Fruit fly (Drosophila melanogaster) whole organism, embryonic: ENCODE measurements around the gene CG9164.

Experiments
- Adf1 ChIP-seq: fragments of 200-800 bp; sonication (Bioruptor generic); IDR thresholded peaks from 2 replicates; pipeline ENCODE4 v1.3.6; 2022; ENCODE audit warnings: missing biosample characterization, missing genetic modification characterization
- Awh ChIP-seq: fragments of 200-800 bp; sonication (Bioruptor generic); IDR thresholded peaks from 2 replicates; pipeline ENCODE4, ENCODE4 v1.3.6; 2022; ENCODE audit warnings: missing biosample characterization, missing genetic modification characterization
- CG10462 ChIP-seq: fragments of 200-800 bp; sonication (Bioruptor generic); optimal IDR thresholded peaks from 2 replicates; lab custom pipeline; 2016; ENCODE audit warnings: missing biosample characterization, missing genetic modification characterization
- CG10959 ChIP-seq: fragments of 200-800 bp; sonication (Bioruptor generic); IDR thresholded peaks from 2 replicates; pipeline ENCODE4 v1.3.6; 2022; ENCODE audit warnings: missing biosample characterization, missing genetic modification characterization
- CG13424 ChIP-seq: fragments of 200-800 bp; sonication (Bioruptor generic); optimal IDR thresholded peaks from 2 replicates; lab custom pipeline; 2019; ENCODE audit warnings: missing biosample characterization, mild to moderate bottlenecking, missing genetic modification characterization, moderate library complexity
- CG13624 ChIP-seq: fragments of 200-800 bp; sonication (Bioruptor generic); optimal IDR thresholded peaks from 2 replicates; lab custom pipeline; 2016; ENCODE audit warnings: missing biosample characterization, missing genetic modification characterization
- CG15011 ChIP-seq: fragments of 200-800 bp; sonication (Bioruptor generic); optimal IDR thresholded peaks from 3 replicates; lab custom pipeline; 2018; ENCODE audit warnings: missing biosample characterization, mild to moderate bottlenecking, missing genetic modification characterization
- CG17802 ChIP-seq: fragments of 200-800 bp; sonication (Bioruptor generic); optimal IDR thresholded peaks from 2 replicates; lab custom pipeline; 2018; ENCODE audit warnings: missing biosample characterization, mild to moderate bottlenecking, missing genetic modification characterization, moderate library complexity
- CG2116 ChIP-seq: fragments of 200-800 bp; sonication (Bioruptor generic); optimal IDR thresholded peaks from 3 replicates; lab custom pipeline; 2018; ENCODE audit warnings: missing biosample characterization, mild to moderate bottlenecking, missing genetic modification characterization
- CG30403 ChIP-seq: fragments of 200-800 bp; sonication (Bioruptor generic); optimal IDR thresholded peaks from 3 replicates; lab custom pipeline; 2016; ENCODE audit warnings: missing biosample characterization, missing genetic modification characterization
- CG3847 ChIP-seq: fragments of 200-800 bp; sonication (Bioruptor generic); IDR thresholded peaks from 2 replicates; pipeline ENCODE4 v1.3.6; 2022; ENCODE audit warnings: missing biosample characterization, missing genetic modification characterization
- CG42726 ChIP-seq: fragments of 200-800 bp; sonication (Bioruptor generic); IDR thresholded peaks from 2 replicates; pipeline ENCODE4 v1.3.6; 2022; ENCODE audit warnings: missing biosample characterization, missing genetic modification characterization; ENCODE audit not compliant: partially characterized antibody
- CG43689 ChIP-seq: fragments of 200-800 bp; sonication (Bioruptor generic); IDR thresholded peaks from 2 replicates; pipeline ENCODE4 v1.3.6; 2022; ENCODE audit warnings: missing biosample characterization, missing genetic modification characterization
- CG5953 ChIP-seq: fragments of 200-800 bp; sonication (Bioruptor generic); IDR thresholded peaks from 2 replicates; pipeline ENCODE4 v1.3.6; 2022; ENCODE audit warnings: missing biosample characterization, missing genetic modification characterization
- CG6175 ChIP-seq: fragments of 200-800 bp; sonication (Bioruptor generic); IDR thresholded peaks from 3 replicates; pipeline ENCODE4 v1.3.6; 2022; ENCODE audit warnings: missing biosample characterization, missing genetic modification characterization
- CG7271 ChIP-seq: fragments of 200-800 bp; sonication (Bioruptor generic); optimal IDR thresholded peaks from 2 replicates; lab custom pipeline; 2018; ENCODE audit warnings: missing biosample characterization, mild to moderate bottlenecking, missing genetic modification characterization, moderate library complexity
- CG7928 ChIP-seq: fragments of 200-800 bp; sonication (Bioruptor generic); optimal IDR thresholded peaks from 2 replicates; lab custom pipeline; 2017; ENCODE audit warnings: missing biosample characterization, mild to moderate bottlenecking, missing genetic modification characterization
- CG8359 ChIP-seq: fragments of 200-800 bp; sonication (Bioruptor generic); optimal IDR thresholded peaks from 2 replicates; lab custom pipeline; 2017; ENCODE audit warnings: missing biosample characterization, mild to moderate bottlenecking, missing genetic modification characterization, borderline replicate concordance
- CG8924 ChIP-seq: fragments of 200-800 bp; optimal IDR thresholded peaks from 3 replicates; lab custom pipeline; 2019; ENCODE audit warnings: missing biosample characterization, mild to moderate bottlenecking, missing genetic modification characterization, moderate library complexity
- Camta ChIP-seq: fragments of 200-800 bp; sonication (Bioruptor generic); optimal IDR thresholded peaks from 2 replicates; lab custom pipeline; 2016; ENCODE audit warnings: missing biosample characterization, missing genetic modification characterization
- D19B ChIP-seq: fragments of 200-800 bp; sonication (Bioruptor generic); optimal IDR thresholded peaks from 2 replicates; lab custom pipeline; 2017; ENCODE audit warnings: missing biosample characterization, mild to moderate bottlenecking, missing genetic modification characterization
- Dbx ChIP-seq: fragments of 200-800 bp; sonication (Bioruptor generic); IDR thresholded peaks from 3 replicates; pipeline ENCODE4 v1.3.6; 2022; ENCODE audit warnings: missing biosample characterization, missing genetic modification characterization
- Dref ChIP-seq: fragments of 200-800 bp; sonication (Bioruptor generic); IDR thresholded peaks from 2 replicates; pipeline ENCODE4 v1.3.6; 2022; ENCODE audit warnings: missing biosample characterization, missing genetic modification characterization
- Elba2 ChIP-seq: fragments of 200-800 bp; sonication (Bioruptor generic); optimal IDR thresholded peaks from 3 replicates; lab custom pipeline; 2016; ENCODE audit warnings: missing biosample characterization, missing genetic modification characterization
- Ets65A ChIP-seq: fragments of 200-800 bp; sonication (Bioruptor generic); peaks from one replicate; lab custom pipeline; 2016; ENCODE audit warnings: missing biosample characterization, missing genetic modification characterization
- NK7.1 ChIP-seq: fragments of 200-800 bp; sonication (Bioruptor generic); optimal IDR thresholded peaks from 3 replicates; lab custom pipeline; 2016; ENCODE audit warnings: missing biosample characterization, missing genetic modification characterization
- Optix ChIP-seq: fragments of 200-800 bp; sonication (Bioruptor generic); IDR thresholded peaks from 3 replicates; pipeline ENCODE4 v1.3.6; 2022; ENCODE audit warnings: missing biosample characterization, missing genetic modification characterization
- Ptx1 ChIP-seq: fragments of 200-800 bp; sonication (Bioruptor generic); IDR thresholded peaks from 2 replicates; pipeline ENCODE4 v1.3.6; 2022; ENCODE audit warnings: missing biosample characterization, missing genetic modification characterization
- Scr ChIP-seq: fragments of 200-800 bp; sonication (Bioruptor generic); IDR thresholded peaks from 2 replicates; pipeline ENCODE4 v1.3.6; 2022; ENCODE audit warnings: missing biosample characterization, missing genetic modification characterization; ENCODE audit not compliant: partially characterized antibody
- Sry-β ChIP-seq: fragments of 200-800 bp; sonication (Bioruptor generic); optimal IDR thresholded peaks from 2 replicates; lab custom pipeline; 2018; ENCODE audit warnings: missing biosample characterization, mild to moderate bottlenecking, missing genetic modification characterization, moderate library complexity
- Tbp ChIP-seq: fragments of >200 bp; optimal IDR thresholded peaks from 2 replicates; lab custom pipeline; 2018; ENCODE audit warnings: missing biosample characterization, missing genetic modification characterization
- ab ChIP-seq: fragments of 200-800 bp; sonication (Bioruptor generic); optimal IDR thresholded peaks from 2 replicates; lab custom pipeline; 2016; ENCODE audit warnings: missing biosample characterization, missing genetic modification characterization
- croc ChIP-seq: fragments of 200-800 bp; sonication (Bioruptor generic); conservative IDR thresholded peaks from 3 replicates; pipeline ENCODE4 v1.3.6; 2022; ENCODE audit warnings: missing biosample characterization, missing genetic modification characterization
- dysf ChIP-seq: fragments of 200-800 bp; sonication (Bioruptor generic); IDR thresholded peaks from 3 replicates; pipeline ENCODE4 v1.3.6; 2022; ENCODE audit warnings: missing biosample characterization, missing genetic modification characterization
- gcm2 ChIP-seq: fragments of 200-800 bp; sonication (Bioruptor generic); optimal IDR thresholded peaks from 2 replicates; lab custom pipeline; 2016; ENCODE audit warnings: missing biosample characterization, missing genetic modification characterization
- gt ChIP-seq: fragments of 200-800 bp; sonication (Bioruptor generic); IDR thresholded peaks from 2 replicates; pipeline ENCODE4 v1.3.6; 2022; ENCODE audit warnings: missing biosample characterization, missing genetic modification characterization
- h ChIP-seq: fragments of >200 bp; optimal IDR thresholded peaks from 2 replicates; lab custom pipeline; 2017
- kah ChIP-seq: fragments of 200-800 bp; sonication (Bioruptor generic); optimal IDR thresholded peaks from 2 replicates; lab custom pipeline; 2018; ENCODE audit warnings: missing biosample characterization, mild to moderate bottlenecking, missing genetic modification characterization
- kni ChIP-seq: fragments of 200-800 bp; sonication (Bioruptor generic); optimal IDR thresholded peaks from 3 replicates; lab custom pipeline; 2017; ENCODE audit warnings: mild to moderate bottlenecking, missing biosample characterization, missing genetic modification reagents, missing genetic modification characterization
- mld ChIP-seq: fragments of 200-800 bp; sonication (Bioruptor generic); IDR thresholded peaks from 3 replicates; pipeline ENCODE4 v1.3.6; 2022; ENCODE audit warnings: missing biosample characterization, missing genetic modification characterization; ENCODE audit not compliant: partially characterized antibody
- nom ChIP-seq: fragments of 200-800 bp; sonication (Bioruptor generic); optimal IDR thresholded peaks from 2 replicates; lab custom pipeline; 2017; ENCODE audit warnings: missing biosample characterization, missing genetic modification characterization, mild to moderate bottlenecking, moderate library complexity, missing genetic modification reagents
- oc ChIP-seq: fragments of 200-800 bp; sonication (Bioruptor generic); optimal IDR thresholded peaks from 2 replicates; lab custom pipeline; 2018; ENCODE audit warnings: missing biosample characterization, mild to moderate bottlenecking, missing genetic modification characterization, moderate library complexity
- rib ChIP-seq: fragments of 200-800 bp; sonication (Bioruptor generic); IDR thresholded peaks from 2 replicates; pipeline ENCODE4 v1.3.6; 2022; ENCODE audit warnings: missing biosample characterization, missing genetic modification characterization
- scrt ChIP-seq: fragments of 200-800 bp; sonication (Bioruptor generic); optimal IDR thresholded peaks from 2 replicates; lab custom pipeline; 2018; ENCODE audit warnings: missing biosample characterization, mild to moderate bottlenecking, missing genetic modification characterization, moderate library complexity
- seq ChIP-seq: fragments of 200-800 bp; sonication (Bioruptor generic); IDR thresholded peaks from 2 replicates; pipeline ENCODE4 v1.3.6; 2022; ENCODE audit warnings: missing biosample characterization, missing genetic modification characterization
- sim ChIP-seq: fragments of 200-800 bp; sonication (Bioruptor generic); IDR thresholded peaks from 2 replicates; pipeline ENCODE4 v1.3.6; 2022; ENCODE audit warnings: missing biosample characterization, missing genetic modification characterization
- sqz ChIP-seq: fragments of 200-800 bp; sonication (Bioruptor generic); optimal IDR thresholded peaks from 3 replicates; lab custom pipeline; 2018; ENCODE audit warnings: missing biosample characterization, mild to moderate bottlenecking, missing genetic modification characterization
- toy ChIP-seq: fragments of 200-800 bp; sonication (Bioruptor generic); IDR thresholded peaks from 2 replicates; pipeline ENCODE4 v1.3.6; 2022; ENCODE audit warnings: missing biosample characterization, missing genetic modification characterization
- ttk ChIP-seq: fragments of 200-800 bp; sonication (Bioruptor generic); IDR thresholded peaks from 2 replicates; pipeline ENCODE4 v2.1.2; 2022; ENCODE audit warnings: missing biosample characterization, missing genetic modification characterization
- zen ChIP-seq: fragments of 200-800 bp; sonication (Bioruptor generic); optimal IDR thresholded peaks from 3 replicates; lab custom pipeline; 2018; ENCODE audit warnings: missing biosample characterization, mild to moderate bottlenecking, missing genetic modification characterization, moderate library complexity
- zf30C ChIP-seq: fragments of 200-800 bp; sonication (Bioruptor generic); optimal IDR thresholded peaks from 3 replicates; lab custom pipeline; 2018; ENCODE audit warnings: missing biosample characterization, mild to moderate bottlenecking, missing genetic modification characterization

Gene CG9164

DNA sequence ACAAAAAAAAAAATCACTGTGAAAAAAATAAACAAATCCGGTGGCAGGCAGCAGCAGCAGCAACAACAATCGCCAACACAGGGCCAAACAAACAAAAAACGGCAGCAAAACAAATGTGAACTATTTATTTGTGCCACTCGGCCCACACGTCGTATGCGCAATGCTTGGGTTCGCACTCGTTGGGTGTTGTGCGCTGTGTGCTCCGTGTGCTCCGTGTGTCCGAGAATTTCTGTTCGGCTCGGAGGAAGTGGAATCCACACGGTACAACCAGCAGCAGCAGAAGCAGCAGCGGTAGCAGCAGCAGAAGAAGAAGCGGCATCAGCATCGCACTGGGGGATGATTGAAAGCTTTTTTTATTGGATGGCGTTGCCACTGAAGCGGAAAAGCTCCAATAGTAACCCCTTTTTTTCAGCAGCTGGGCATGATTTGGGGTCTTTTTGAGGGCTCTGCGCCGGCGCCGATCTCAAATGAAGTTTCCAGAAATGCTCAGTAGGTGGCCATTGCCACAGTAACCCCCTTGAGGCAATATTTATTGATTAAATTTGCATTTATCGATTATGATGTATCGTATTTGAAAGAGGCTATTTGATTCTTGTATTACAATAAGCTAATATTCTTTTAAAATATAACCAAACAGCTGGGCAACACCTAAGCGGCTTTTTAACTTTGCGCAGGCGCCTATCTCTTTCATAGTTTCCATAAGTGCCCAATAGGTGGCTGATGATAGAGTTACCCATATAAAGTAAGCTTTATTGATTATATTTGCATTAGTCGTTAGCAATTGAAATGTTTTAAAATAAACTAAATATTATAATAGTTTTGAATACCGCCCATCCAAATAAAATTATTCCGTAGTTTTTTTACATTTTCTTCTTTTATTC is at the start of gene CG9164 (continued):
- TF ChIP-seq CG13624 = no peak
- TF ChIP-seq Ptx1 = no peak
- TF ChIP-seq Camta (GFP tag; lab: Kevin White, UChicago) = no peak
- TF ChIP-seq CG7928 (GFP tag; lab: Kevin White, UChicago) = no peak
- no peak for TF ChIP-seq CG15011 (GFP tag; lab: Kevin White, UChicago)
- no peak for TF ChIP-seq gcm2 (GFP tag; lab: Kevin White, UChicago)
- no peak for TF ChIP-seq CG42726 (GFP tag; lab: Robert Waterston, UW)
- no peak for TF ChIP-seq Optix (GFP tag; lab: Robert Waterston, UW)
- TF ChIP-seq zen (tag; lab: Kevin White, UChicago) = no peak
- TF ChIP-seq NK7.1 (GFP tag; lab: Kevin White, UChicago) = no peak
- TF ChIP-seq ttk (GFP tag; lab: Robert Waterston, UW) = no peak
- no peak for TF ChIP-seq CG13424 (tag; lab: Kevin White, UChicago)
- no peak for TF ChIP-seq CG17802
- TF ChIP-seq zf30C (GFP tag; lab: Kevin White, UChicago) = no peak
- peak; percentile 63 for TF ChIP-seq seq
- no peak for TF ChIP-seq dysf (GFP tag; lab: Robert Waterston, UW)
- no peak for TF ChIP-seq croc (GFP tag; lab: Robert Waterston, UW)
- no peak for TF ChIP-seq Dbx (GFP tag; lab: Robert Waterston, UW)
- no peak for TF ChIP-seq scrt (GFP tag; lab: Kevin White, UChicago)
- TF ChIP-seq ab (GFP tag; lab: Kevin White, UChicago) = no peak
- no peak for TF ChIP-seq CG8359 (GFP tag; lab: Kevin White, UChicago)
- TF ChIP-seq D19B (GFP tag; lab: Kevin White, UChicago) = no peak
- no peak for TF ChIP-seq mld (GFP tag; lab: Robert Waterston, UW)
- TF ChIP-seq kni (GFP tag; lab: Kevin White, UChicago) = no peak
- TF ChIP-seq CG10959 (GFP tag; lab: Robert Waterston, UW) = no peak
- TF ChIP-seq nom (GFP tag; lab: Kevin White, UChicago) = no peak
- no peak for TF ChIP-seq Elba2
- no peak for TF ChIP-seq CG2116
- TF ChIP-seq sim (GFP tag; lab: Robert Waterston, UW) = no peak
- no peak for TF ChIP-seq CG3847 (GFP tag; lab: Robert Waterston, UW)
- no peak for TF ChIP-seq Ets65A
- TF ChIP-seq Awh (GFP tag; lab: Robert Waterston, UW) = no peak
- TF ChIP-seq sqz (GFP tag; lab: Kevin White, UChicago) = peak; percentile 1
- no peak for TF ChIP-seq gt (GFP tag; lab: Robert Waterston, UW)
- no peak for TF ChIP-seq CG30403 (GFP tag; lab: Kevin White, UChicago)
- TF ChIP-seq oc (tag; lab: Kevin White, UChicago) = no peak
- TF ChIP-seq Adf1 = peak; percentile 77
- no peak for TF ChIP-seq CG10462 (GFP tag; lab: Kevin White, UChicago)
- no peak for TF ChIP-seq h (lab: Kevin White, UChicago)
- TF ChIP-seq Scr (GFP tag; lab: Robert Waterston, UW) = no peak
- TF ChIP-seq Dref = 0 out of 2 replicates have a peak, but pooled peaks have one; percentile 11
- peak; percentile 63; the same call in 1 of the 3 replicates for TF ChIP-seq CG6175 (GFP tag; lab: Robert Waterston, UW)
- TF ChIP-seq toy (GFP tag; lab: Robert Waterston, UW) = no peak
- no peak for TF ChIP-seq CG43689 (GFP tag; lab: Robert Waterston, UW)
- TF ChIP-seq CG7271 (tag; lab: Kevin White, UChicago) = no peak
- TF ChIP-seq Sry-β (GFP tag; lab: Kevin White, UChicago) = no peak
- no peak for TF ChIP-seq rib
- no peak for TF ChIP-seq Tbp
- TF ChIP-seq CG8924 (tag; lab: Kevin White, UChicago) = no peak
- no peak for TF ChIP-seq CG5953
- TF ChIP-seq kah (GFP tag; lab: Kevin White, UChicago) = no peak
